Worm (Caenorhabditis elegans): ENCODE data around the gene cnnm-2.

The cnnm-2 gene

DNA sequence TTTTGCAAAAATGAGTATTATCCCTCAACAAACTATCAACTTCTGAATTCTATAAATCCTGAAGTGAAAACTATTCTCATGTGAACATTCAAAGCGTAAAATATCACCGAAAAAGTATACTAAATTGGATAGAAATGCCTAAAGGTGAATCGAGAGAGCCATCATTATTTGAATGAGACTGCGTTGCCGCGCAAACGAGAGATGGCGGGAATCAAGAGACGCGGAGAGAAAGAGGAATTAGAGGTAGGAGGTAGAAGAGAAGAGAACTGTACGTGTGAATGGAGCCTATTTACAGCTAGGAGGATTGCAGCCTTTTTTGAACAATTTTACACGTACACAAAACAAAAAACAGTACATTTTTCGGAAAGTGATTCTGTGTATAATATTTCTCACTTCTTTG lies 47.6 kb downstream of the cnnm-2 start:
- no peak for TF ChIP-seq hmbx-1 (tag; optimal IDR thresholded peaks at IDR 0.05)
- no peak for TF ChIP-seq ets-7 (tag; optimal IDR thresholded peaks at IDR 0.05)
- no peak for TF ChIP-seq B0310.2 (tag; optimal IDR thresholded peaks at IDR 0.05)
- no peak for TF ChIP-seq flt-1 (GFP tag; IDR thresholded peaks at IDR 0.05)

ce11 chrX:8860958-8861357 lies 49.1 kb downstream of the cnnm-2 start, which contains the start of gene C06E2.9:
Gene C06E2.9 (plus strand): TSS chrX:8861258.
- TF ChIP-seq sea-1 (GFP tag; conservative IDR thresholded peaks at IDR 0.05): no peak
- TF ChIP-seq scrt-1 (GFP tag; IDR thresholded peaks at IDR 0.05): no peak
- no peak for TF ChIP-seq B0310.2 (tag; optimal IDR thresholded peaks at IDR 0.05)
- TF ChIP-seq hmg-4 (GFP tag; optimal IDR thresholded peaks at IDR 0.05): no peak
- no peak for TF ChIP-seq ets-7 (tag; optimal IDR thresholded peaks at IDR 0.05)
- no peak for TF ChIP-seq pes-1 (GFP tag; IDR thresholded peaks at IDR 0.05)
- TF ChIP-seq hmbx-1 (tag; optimal IDR thresholded peaks at IDR 0.05): no peak

Data from whole organism, early embryonic.